Worm (Caenorhabditis elegans) whole organism, young adult: ENCODE measurements around the gene T04A8.7.

Experiments
- F39B2.1 ChIP-seq: fragments of 200-800 bp; sonication (Bioruptor generic); IDR thresholded peaks from 2 replicates; pipeline ENCODE4 v1.3.6; 2022; ENCODE audit warnings: missing genetic modification reagents, missing genetic modification characterization, missing compliant biosample characterization
- dpl-1 ChIP-seq: fragments of 150-350 bp; optimal IDR thresholded peaks from 2 replicates; lab custom pipeline; 2014; ENCODE audit warnings: missing biosample characterization, missing genetic modification reagents, missing genetic modification characterization
- let-526 ChIP-seq: fragments of 200-800 bp; sonication (Bioruptor generic); IDR thresholded peaks from 2 replicates; pipeline ENCODE4 v1.3.6; 2022; ENCODE audit warnings: missing genetic modification reagents, missing genetic modification characterization, missing compliant biosample characterization
- nhr-120 ChIP-seq: fragments of 200-800 bp; sonication (Bioruptor generic); IDR thresholded peaks from 2 replicates; pipeline ENCODE4 v1.3.6; 2022; ENCODE audit warnings: missing genetic modification characterization, missing compliant biosample characterization
- snpc-4 ChIP-seq, 5 experiments: fragments of 150-350 bp in 1 of 5; sonication (generic microtip) in 4 of 5; optimal IDR thresholded peaks; 2 replicates each; lab custom pipeline; 2014 to 2018; ENCODE audit warnings: missing genetic modification characterization in 5 of 5, missing biosample characterization in 3 of 5, antibody characterized with exemption in 2 of 5, mild to moderate bottlenecking in 2 of 5, missing compliant biosample characterization in 2 of 5, missing genotype in 2 of 5, moderate library complexity in 2 of 5, missing genetic modification reagents in 1 of 5

DNA sequence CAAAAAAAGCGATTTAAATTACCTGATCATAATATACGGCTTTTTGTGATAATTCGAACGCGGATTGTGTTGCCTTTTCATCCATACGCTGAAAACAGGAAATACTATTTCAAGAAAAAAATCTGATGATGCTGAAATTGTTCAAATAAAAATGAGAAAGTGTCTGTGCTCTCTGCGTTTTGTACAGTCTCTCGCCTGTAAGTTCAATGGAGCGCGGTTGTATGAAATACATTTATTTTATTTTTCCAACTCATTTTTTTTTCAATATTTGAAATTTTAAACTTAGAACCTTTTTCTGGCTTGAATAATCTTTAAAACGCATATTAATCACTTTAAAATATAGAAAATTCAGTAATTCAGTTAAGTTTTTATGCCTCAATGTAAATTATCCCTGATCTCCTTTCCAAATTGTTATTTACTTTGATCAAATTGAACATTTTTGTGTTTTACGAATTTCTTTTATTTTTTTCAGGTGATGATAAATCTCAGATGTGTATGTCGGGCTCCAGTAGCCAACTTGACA is 8.8 kb downstream of the T04A8.7 start, which contains the start of the genes clp-2 and mrpl-16:
- TF ChIP-seq let-526 (no peak), nhr-120 (no peak), F39B2.1 (GFP tag; lab: Robert Waterston, UW) (no peak), snpc-4 (GFP tag; optimal IDR thresholded peaks at IDR 0.05; lab: Kevin White, UChicago) (no peak), snpc-4 (tag; optimal IDR thresholded peaks at IDR 0.05; lab: Kevin White, UChicago) (no peak), dpl-1 (no peak)
